Fruit fly (Drosophila melanogaster) whole organism, embryonic: Measurements from ENCODE around the gene rumi.
A peak's percentile ranks its signal among the peaks of the same experiment; 100 is the strongest.

Experiments used
- Atf3 ChIP-seq: fragments of 200-800 bp; sonication (Bioruptor generic); optimal IDR thresholded peaks from 3 replicates; lab custom pipeline; 2016; ENCODE audit warnings: missing biosample characterization, missing genetic modification characterization
- B-H1 ChIP-seq: fragments of 200-800 bp; sonication (Bioruptor generic); IDR thresholded peaks from 3 replicates; pipeline ENCODE4 v1.3.6; 2022; ENCODE audit warnings: missing biosample characterization, missing genetic modification characterization
- Blimp-1 ChIP-seq: fragments of 200-800 bp; sonication (Bioruptor generic); optimal IDR thresholded peaks from 3 replicates; lab custom pipeline; 2018; ENCODE audit warnings: missing biosample characterization, missing genetic modification characterization, mild to moderate bottlenecking, moderate library complexity, missing genetic modification reagents
- CG10654 ChIP-seq: fragments of 200-800 bp; sonication (Bioruptor generic); optimal IDR thresholded peaks from 2 replicates; lab custom pipeline; 2016; ENCODE audit warnings: missing biosample characterization, missing genetic modification characterization
- CG11085 ChIP-seq: fragments of 200-800 bp; sonication (Bioruptor generic); IDR thresholded peaks from 2 replicates; pipeline ENCODE4 v1.3.6; 2022; ENCODE audit warnings: missing biosample characterization, missing genetic modification characterization
- CG11398 ChIP-seq: fragments of 200-800 bp; sonication (Bioruptor generic); optimal IDR thresholded peaks from 2 replicates; lab custom pipeline; 2016; ENCODE audit warnings: missing biosample characterization, missing genetic modification characterization
- CG13624 ChIP-seq: fragments of 200-800 bp; sonication (Bioruptor generic); optimal IDR thresholded peaks from 2 replicates; lab custom pipeline; 2016; ENCODE audit warnings: missing biosample characterization, missing genetic modification characterization
- CG14710 ChIP-seq: fragments of 200-800 bp; sonication (Bioruptor generic); optimal IDR thresholded peaks from 3 replicates; lab custom pipeline; 2019; ENCODE audit warnings: missing biosample characterization, mild to moderate bottlenecking, missing genetic modification characterization, moderate library complexity
- CG15696 ChIP-seq: fragments of 200-800 bp; sonication (Bioruptor generic); optimal IDR thresholded peaks from 2 replicates; lab custom pipeline; 2019; ENCODE audit warnings: missing biosample characterization, mild to moderate bottlenecking, missing genetic modification characterization, moderate library complexity
- CG1647 ChIP-seq: fragments of 200-800 bp; sonication (Bioruptor generic); optimal IDR thresholded peaks from 3 replicates; lab custom pipeline; 2016; ENCODE audit warnings: missing biosample characterization, missing genetic modification characterization
- CG17359 ChIP-seq: fragments of 200-800 bp; sonication (Bioruptor generic); optimal IDR thresholded peaks from 3 replicates; lab custom pipeline; 2018; ENCODE audit warnings: missing biosample characterization, mild to moderate bottlenecking, missing genetic modification characterization, moderate library complexity
- CG17385 ChIP-seq: fragments of 200-800 bp; sonication (Bioruptor generic); optimal IDR thresholded peaks from 3 replicates; lab custom pipeline; 2018; ENCODE audit warnings: missing biosample characterization, mild to moderate bottlenecking, missing genetic modification characterization
- CG32772 ChIP-seq: fragments of 200-800 bp; sonication (Bioruptor generic); IDR thresholded peaks from 2 replicates; pipeline ENCODE4 v1.3.6; 2022; ENCODE audit warnings: missing biosample characterization, missing genetic modification characterization
- CG34224 ChIP-seq: fragments of 200-800 bp; sonication (Bioruptor generic); IDR thresholded peaks from 3 replicates; pipeline ENCODE4 v1.3.6; 2022; ENCODE audit warnings: missing biosample characterization, missing genetic modification characterization; ENCODE audit not compliant: partially characterized antibody
- CG6791 ChIP-seq: fragments of 200-800 bp; sonication (Bioruptor generic); IDR thresholded peaks from 3 replicates; pipeline ENCODE4 v1.3.6; 2022; ENCODE audit warnings: missing biosample characterization, missing genetic modification characterization; ENCODE audit not compliant: partially characterized antibody
- CG9817 ChIP-seq: fragments of 200-800 bp; sonication (Bioruptor generic); optimal IDR thresholded peaks from 2 replicates; lab custom pipeline; 2018; ENCODE audit warnings: missing biosample characterization, mild to moderate bottlenecking, missing genetic modification characterization, moderate library complexity
- Chrac-16 ChIP-seq: fragments of 200-800 bp; sonication (Bioruptor generic); optimal IDR thresholded peaks from 3 replicates; lab custom pipeline; 2016; ENCODE audit warnings: missing biosample characterization, missing genetic modification characterization
- Dp ChIP-seq: fragments of 200-800 bp; sonication (Bioruptor generic); optimal IDR thresholded peaks from 2 replicates; lab custom pipeline; 2018; ENCODE audit warnings: missing biosample characterization, mild to moderate bottlenecking, missing genetic modification characterization, moderate library complexity
- GATAe ChIP-seq: fragments of 200-800 bp; sonication (Bioruptor generic); conservative IDR thresholded peaks from 2 replicates; pipeline ENCODE4 v1.3.6; 2022; ENCODE audit warnings: missing biosample characterization, missing genetic modification characterization
- Gug ChIP-seq: fragments of 200-800 bp; sonication (Bioruptor generic); IDR thresholded peaks from 4 replicates; pipeline ENCODE4 v1.3.6; 2022; ENCODE audit warnings: missing biosample characterization, missing genetic modification characterization
- Hand ChIP-seq: fragments of 200-800 bp; sonication (Bioruptor generic); optimal IDR thresholded peaks from 2 replicates; lab custom pipeline; 2017; ENCODE audit warnings: mild to moderate bottlenecking, missing biosample characterization, missing genetic modification reagents, missing genetic modification characterization
- HmgD ChIP-seq: fragments of 200-800 bp; sonication (Bioruptor generic); optimal IDR thresholded peaks from 3 replicates; lab custom pipeline; 2016; ENCODE audit warnings: missing biosample characterization, missing genetic modification characterization
- Hr3 ChIP-seq: fragments of 200-800 bp; sonication (Bioruptor generic); optimal IDR thresholded peaks from 3 replicates; lab custom pipeline; 2016; ENCODE audit warnings: missing biosample characterization, missing genetic modification characterization
- Mes4 ChIP-seq: fragments of 200-800 bp; sonication (Bioruptor generic); optimal IDR thresholded peaks from 2 replicates; lab custom pipeline; 2016; ENCODE audit warnings: missing biosample characterization, missing genetic modification characterization
- NfI ChIP-seq: fragments of 200-800 bp; sonication (Bioruptor generic); optimal IDR thresholded peaks from 3 replicates; lab custom pipeline; 2018; ENCODE audit warnings: missing biosample characterization, mild to moderate bottlenecking, missing genetic modification characterization, moderate library complexity
- Ptx1 ChIP-seq: fragments of 200-800 bp; sonication (Bioruptor generic); IDR thresholded peaks from 2 replicates; pipeline ENCODE4 v1.3.6; 2022; ENCODE audit warnings: missing biosample characterization, missing genetic modification characterization
- Ssrp ChIP-seq: fragments of 200-800 bp; sonication (Bioruptor generic); optimal IDR thresholded peaks from 2 replicates; lab custom pipeline; 2018; ENCODE audit warnings: missing biosample characterization, mild to moderate bottlenecking, missing genetic modification characterization, moderate library complexity
- Xbp1 ChIP-seq: fragments of 200-800 bp; sonication (Bioruptor generic); optimal IDR thresholded peaks from 3 replicates; lab custom pipeline; 2016; ENCODE audit warnings: missing biosample characterization, mild to moderate bottlenecking, missing genetic modification characterization
- abd-A ChIP-seq: fragments of 200-800 bp; sonication (Bioruptor generic); optimal IDR thresholded peaks from 3 replicates; lab custom pipeline; 2019; ENCODE audit warnings: missing biosample characterization, mild to moderate bottlenecking, missing genetic modification characterization, moderate library complexity
- ac ChIP-seq: fragments of 200-800 bp; sonication (Bioruptor generic); optimal IDR thresholded peaks from 3 replicates; lab custom pipeline; 2017; ENCODE audit warnings: missing biosample characterization, mild to moderate bottlenecking, missing genetic modification characterization
- chinmo ChIP-seq: fragments of 200-800 bp; sonication (Bioruptor generic); IDR thresholded peaks from 4 replicates; pipeline ENCODE4 v1.3.6; 2022; ENCODE audit warnings: missing biosample characterization, missing genetic modification characterization; ENCODE audit not compliant: partially characterized antibody
- crc ChIP-seq: fragments of 200-800 bp; sonication (Bioruptor generic); optimal IDR thresholded peaks from 2 replicates; lab custom pipeline; 2016; ENCODE audit warnings: missing biosample characterization, missing genetic modification characterization
- dmrt11E ChIP-seq: fragments of 200-800 bp; sonication (Bioruptor generic); optimal IDR thresholded peaks from 3 replicates; lab custom pipeline; 2018; ENCODE audit warnings: missing biosample characterization, mild to moderate bottlenecking, missing genetic modification characterization, moderate library complexity
- dmrt99B ChIP-seq: fragments of 200-800 bp; sonication (Bioruptor generic); optimal IDR thresholded peaks from 2 replicates; lab custom pipeline; 2018; ENCODE audit warnings: missing biosample characterization, mild to moderate bottlenecking, missing genetic modification characterization, moderate library complexity
- gce ChIP-seq: fragments of 200-800 bp; sonication (Bioruptor generic); IDR thresholded peaks from 3 replicates; pipeline ENCODE4 v1.3.6; 2022; ENCODE audit warnings: missing biosample characterization, missing genetic modification characterization
- gem ChIP-seq: fragments of 200-800 bp; sonication (Bioruptor generic); optimal IDR thresholded peaks from 2 replicates; lab custom pipeline; 2019; ENCODE audit warnings: missing biosample characterization, mild to moderate bottlenecking, missing genetic modification characterization, moderate library complexity
- h ChIP-seq: fragments of >200 bp; optimal IDR thresholded peaks from 2 replicates; lab custom pipeline; 2017
- lola ChIP-seq, 3 experiments: fragments of >200 bp in 2 of 3; fragments of 200-800 bp in 1 of 3; sonication (Bioruptor generic) in 1 of 3; optimal IDR thresholded peaks; 2 replicates each; lab custom pipeline; 2017 to 2019; ENCODE audit warnings: missing biosample characterization in 3 of 3, missing genetic modification characterization in 3 of 3, mild to moderate bottlenecking in 1 of 3, moderate library complexity in 1 of 3
- mld ChIP-seq: fragments of 200-800 bp; sonication (Bioruptor generic); IDR thresholded peaks from 3 replicates; pipeline ENCODE4 v1.3.6; 2022; ENCODE audit warnings: missing biosample characterization, missing genetic modification characterization; ENCODE audit not compliant: partially characterized antibody
- nerfin-1 ChIP-seq: fragments of 200-800 bp; sonication (Bioruptor generic); optimal IDR thresholded peaks from 3 replicates; lab custom pipeline; 2019; ENCODE audit warnings: missing biosample characterization, mild to moderate bottlenecking, missing genetic modification characterization, moderate library complexity
- pzg ChIP-seq: fragments of 200-800 bp; sonication (Bioruptor generic); optimal IDR thresholded peaks from 3 replicates; lab custom pipeline; 2018; ENCODE audit warnings: missing biosample characterization, mild to moderate bottlenecking, missing genetic modification characterization, moderate library complexity
- shn ChIP-seq: fragments of 200-800 bp; sonication (Bioruptor generic); optimal IDR thresholded peaks from 3 replicates; lab custom pipeline; 2016; ENCODE audit warnings: missing biosample characterization, missing genetic modification characterization
- sr ChIP-seq: fragments of 200-800 bp; sonication (Bioruptor generic); IDR thresholded peaks from 3 replicates; pipeline ENCODE4 v1.3.6; 2022; ENCODE audit warnings: missing biosample characterization, missing genetic modification characterization
- ssp ChIP-seq: fragments of 200-800 bp; sonication (Bioruptor generic); IDR thresholded peaks from 2 replicates; pipeline ENCODE4 v1.3.6; 2022; ENCODE audit warnings: missing biosample characterization, missing genetic modification characterization
- tna ChIP-seq: fragments of 200-800 bp; sonication (Bioruptor generic); IDR thresholded peaks from 2 replicates; pipeline ENCODE4 v1.3.6; 2022; ENCODE audit warnings: missing biosample characterization, missing genetic modification characterization; ENCODE audit not compliant: partially characterized antibody
- twi ChIP-seq: fragments of 200-800 bp; optimal IDR thresholded peaks from 2 replicates; lab custom pipeline; 2019; ENCODE audit warnings: missing biosample characterization, mild to moderate bottlenecking, missing genetic modification characterization, moderate library complexity
- vnd ChIP-seq: fragments of 200-800 bp; sonication (Bioruptor generic); IDR thresholded peaks from 3 replicates; pipeline ENCODE4 v1.3.6; 2022; ENCODE audit warnings: missing biosample characterization, missing genetic modification characterization; ENCODE audit not compliant: partially characterized antibody
- wor ChIP-seq: fragments of 200-800 bp; sonication (Bioruptor generic); IDR thresholded peaks from 2 replicates; pipeline ENCODE4 v1.3.6; 2022; ENCODE audit warnings: missing biosample characterization, missing genetic modification characterization
- zf30C ChIP-seq: fragments of 200-800 bp; sonication (Bioruptor generic); optimal IDR thresholded peaks from 3 replicates; lab custom pipeline; 2018; ENCODE audit warnings: missing biosample characterization, mild to moderate bottlenecking, missing genetic modification characterization

Gene rumi

dm6 chr3R:22720808-22721306 is 29.5 kb downstream of the rumi start, which contains the start of gene wge (continued):
- peak; percentile 38; the same call in 1 of the 3 replicates for TF ChIP-seq vnd
- peak; percentile 60 for TF ChIP-seq CG32772
- TF ChIP-seq nerfin-1 (tag; lab: Kevin White, UChicago), result peak; percentile 72
- TF ChIP-seq twi (tag; lab: Kevin White, UChicago), result no peak
- TF ChIP-seq abd-A, result peak; percentile 31
- TF ChIP-seq HmgD, result no peak
- TF ChIP-seq chinmo (GFP tag; lab: Robert Waterston, UW), result peak; percentile 71; the same call in 1 of the 4 replicates
- peak; percentile 74 for TF ChIP-seq CG6791 (GFP tag; lab: Robert Waterston, UW)
- no peak for TF ChIP-seq dmrt11E
- no peak for TF ChIP-seq h
- no peak for TF ChIP-seq sr (GFP tag; lab: Robert Waterston, UW)
- peak; percentile 56 for TF ChIP-seq CG17385 (GFP tag; lab: Kevin White, UChicago)
- no peak for TF ChIP-seq Atf3
- no peak for TF ChIP-seq ac (GFP tag; lab: Kevin White, UChicago)
- peak; percentile 94 for TF ChIP-seq Dp (GFP tag; lab: Kevin White, UChicago)
- TF ChIP-seq CG14710 (tag; lab: Kevin White, UChicago), result peak; percentile 50
- no peak for TF ChIP-seq crc (GFP tag; lab: Kevin White, UChicago)
- peak; percentile 71 for TF ChIP-seq CG34224 (GFP tag; lab: Robert Waterston, UW)
- TF ChIP-seq mld (GFP tag; lab: Robert Waterston, UW), result peak; percentile 55; the same call in 1 of the 3 replicates
- TF ChIP-seq CG10654 (GFP tag; lab: Kevin White, UChicago), result no peak

DNA sequence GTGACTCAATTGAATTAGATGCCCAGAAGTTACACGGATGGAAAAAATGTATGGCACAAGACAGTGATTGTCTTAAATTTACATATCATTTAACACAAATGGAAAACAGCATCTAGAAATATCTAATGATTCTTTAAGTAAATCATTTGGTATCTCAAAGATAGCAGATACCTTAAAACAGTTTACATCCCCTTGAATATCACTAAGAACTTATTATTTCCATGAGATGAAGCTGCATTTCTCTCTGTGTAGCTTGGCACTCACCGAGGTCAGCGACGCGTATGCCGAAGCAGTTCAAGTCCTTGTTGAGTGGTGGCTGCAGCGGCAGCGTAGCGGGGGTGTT is 30.8 kb downstream of the rumi start:
- TF ChIP-seq CG14710 (tag; lab: Kevin White, UChicago), result peak; percentile 55
- TF ChIP-seq pzg (GFP tag; lab: Kevin White, UChicago), result no peak
- TF ChIP-seq Hr3, result peak; percentile 6
- no peak for TF ChIP-seq ac (GFP tag; lab: Kevin White, UChicago)
- peak; percentile 62 for TF ChIP-seq CG17359 (tag; lab: Kevin White, UChicago)
- TF ChIP-seq tna, result no peak
- TF ChIP-seq Xbp1 (GFP tag; lab: Kevin White, UChicago), result peak; percentile 20
- TF ChIP-seq CG15696 (tag; lab: Kevin White, UChicago), result peak; percentile 46
- TF ChIP-seq gem (tag; lab: Kevin White, UChicago), result peak; percentile 67
- no peak for TF ChIP-seq CG11398 (GFP tag; lab: Kevin White, UChicago)
- peak; percentile 72 for TF ChIP-seq zf30C
- no peak for TF ChIP-seq Mes4
- TF ChIP-seq CG1647, result no peak
- 0 out of 3 replicates have a peak, but pooled peaks have one; percentile 25 for TF ChIP-seq B-H1 (GFP tag; lab: Robert Waterston, UW)
- no peak for TF ChIP-seq Gug (GFP tag; lab: Robert Waterston, UW)
- TF ChIP-seq CG13624 (GFP tag; lab: Kevin White, UChicago), result no peak
- TF ChIP-seq Ptx1, result 0 out of 2 replicates have a peak, but pooled peaks have one; percentile 30
- TF ChIP-seq Ssrp (tag; lab: Kevin White, UChicago), result peak; percentile 31
- no peak for TF ChIP-seq NfI
- TF ChIP-seq shn, result no peak
- TF ChIP-seq gce (GFP tag; lab: Robert Waterston, UW), result no peak
- no peak for TF ChIP-seq sr (GFP tag; lab: Robert Waterston, UW)
- TF ChIP-seq CG11085 (GFP tag; lab: Robert Waterston, UW), result no peak
- TF ChIP-seq Blimp-1 (GFP tag; lab: Kevin White, UChicago), result peak; percentile 60
- TF ChIP-seq CG9817, result peak; percentile 23
- TF ChIP-seq GATAe (GFP tag; lab: Robert Waterston, UW), result no peak
- TF ChIP-seq dmrt99B (tag; lab: Kevin White, UChicago), result peak; percentile 65
- TF ChIP-seq Hand (GFP tag; lab: Kevin White, UChicago), result no peak
- TF ChIP-seq lola (GFP tag; optimal IDR thresholded peaks at IDR 0.05; lab: Kevin White, UChicago), result peak in 1 of 3 experiments; percentile 26
- TF ChIP-seq Chrac-16, result no peak
- no peak for TF ChIP-seq ssp (GFP tag; lab: Robert Waterston, UW)
- no peak for TF ChIP-seq wor (GFP tag; lab: Robert Waterston, UW)
